Fruit fly (Drosophila melanogaster): ENCODE measurements around the gene ImpL1.

Gene ImpL1

dm6 chr3L:13426573-13426972 is 44.0 kb downstream of the ImpL1 start, which contains the start of gene CG14105:
Gene CG14105, minus strand, starts transcription at chr3L:13426673.
- no peak for TF ChIP-seq br (GFP tag; optimal IDR thresholded peaks at IDR 0.05)
- TF ChIP-seq jim (GFP tag; optimal IDR thresholded peaks at IDR 0.05), result no peak
- TF ChIP-seq foxo (GFP tag; optimal IDR thresholded peaks at IDR 0.05), result no peak
- no peak for TF ChIP-seq lola (GFP tag; optimal IDR thresholded peaks at IDR 0.05)
- no peak for TF ChIP-seq dsf (GFP tag; optimal IDR thresholded peaks at IDR 0.05; ENCODE audit: borderline replicate concordance)
- no peak for TF ChIP-seq CG9705 (GFP tag; optimal IDR thresholded peaks at IDR 0.05)
- no peak for TF ChIP-seq pan (optimal IDR thresholded peaks at IDR 0.05)
- no peak for TF ChIP-seq CrebA (GFP tag; optimal IDR thresholded peaks at IDR 0.05; ENCODE audit: borderline replicate concordance)

dm6 chr3L:13430171-13430570 is 47.6 kb downstream of the ImpL1 start:
- TF ChIP-seq Dfd (GFP tag; optimal IDR thresholded peaks at IDR 0.05), result peak; percentile 94
- TF ChIP-seq br (GFP tag; optimal IDR thresholded peaks at IDR 0.05), result no peak
- TF ChIP-seq Hnf4 (GFP tag; optimal IDR thresholded peaks at IDR 0.05), result no peak

- TF ChIP-seq dmrt93B (GFP tag; optimal IDR thresholded peaks at IDR 0.05), result no peak
- TF ChIP-seq dsf (GFP tag; optimal IDR thresholded peaks at IDR 0.05; ENCODE audit: borderline replicate concordance), result no peak
- no peak for TF ChIP-seq Dif (GFP tag; optimal IDR thresholded peaks at IDR 0.05; ENCODE audit: partially characterized antibody)
- no peak for TF ChIP-seq Hnf4 (GFP tag; optimal IDR thresholded peaks at IDR 0.05)
- TF ChIP-seq GATAd (GFP tag; optimal IDR thresholded peaks at IDR 0.05), result no peak
- no peak for TF ChIP-seq Dfd (GFP tag; optimal IDR thresholded peaks at IDR 0.05)
Observed at dm6 chr3L:13432791-13433190, 50.2 kb downstream of the ImpL1 start.

dm6 chr3L:13433522-13433921 is 51.0 kb downstream of the ImpL1 start:
- TF ChIP-seq h (GFP tag; optimal IDR thresholded peaks at IDR 0.05) (no peak), Vsx2 (GFP tag; optimal IDR thresholded peaks at IDR 0.05; ENCODE audit: partially characterized antibody) (no peak), rgr (GFP tag; optimal IDR thresholded peaks at IDR 0.05) (no peak), woc (GFP tag; optimal IDR thresholded peaks at IDR 0.05) (no peak), foxo (GFP tag; optimal IDR thresholded peaks at IDR 0.05) (no peak), ey (GFP tag; optimal IDR thresholded peaks at IDR 0.05) (no peak), Jra (GFP tag; optimal IDR thresholded peaks at IDR 0.05) (no peak), GATAd (GFP tag; optimal IDR thresholded peaks at IDR 0.05) (no peak), tai (GFP tag; optimal IDR thresholded peaks at IDR 0.05) (no peak), Dfd (GFP tag; optimal IDR thresholded peaks at IDR 0.05) (no peak), brk (GFP tag; optimal IDR thresholded peaks at IDR 0.05) (no peak), Dif (GFP tag; optimal IDR thresholded peaks at IDR 0.05; ENCODE audit: partially characterized antibody) (no peak), fru (GFP tag; optimal IDR thresholded peaks at IDR 0.05) (no peak), Rel (GFP tag; optimal IDR thresholded peaks at IDR 0.05) (no peak), Rel (tag; optimal IDR thresholded peaks at IDR 0.05) (no peak), usp (GFP tag; optimal IDR thresholded peaks at IDR 0.05) (no peak), CG32264 (GFP tag; optimal IDR thresholded peaks at IDR 0.05) (no peak), OdsH (GFP tag; optimal IDR thresholded peaks at IDR 0.05) (no peak), HLH106 (tag; optimal IDR thresholded peaks at IDR 0.05) (no peak), dmrt93B (GFP tag; optimal IDR thresholded peaks at IDR 0.05) (no peak), Hr83 (GFP tag; optimal IDR thresholded peaks at IDR 0.05; ENCODE audit: poor library complexity, severe bottlenecking) (no peak)

All from whole organism, wandering third instar larva.